Fruit fly (Drosophila melanogaster): ENCODE measurements around the gene mys.

Gene mys

dm6 chrX:8114476-8115342, 53.3 kb downstream of the mys start (continued):
- TF ChIP-seq Jarid2 (GFP tag; optimal IDR thresholded peaks at IDR 0.05): peak; percentile 25
- TF ChIP-seq Fer2 (tag; optimal IDR thresholded peaks at IDR 0.05): peak; percentile 19
- TF ChIP-seq CG12769 (tag; optimal IDR thresholded peaks at IDR 0.05): peak; percentile 34
- peak; percentile 52 for TF ChIP-seq Ada2b (GFP tag; IDR thresholded peaks at IDR 0.05)
- peak; percentile 16 for TF ChIP-seq Max (GFP tag; optimal IDR thresholded peaks at IDR 0.05)
- TF ChIP-seq NfI (GFP tag; optimal IDR thresholded peaks at IDR 0.05): peak; percentile 78
- peak; percentile 42 for TF ChIP-seq CG12104 (GFP tag; optimal IDR thresholded peaks at IDR 0.05)
- peak; percentile 22; the same call in 1 of the 3 replicates for TF ChIP-seq ci (GFP tag; IDR thresholded peaks at IDR 0.05)
- peak; percentile 47; the same call in 1 of the 3 replicates for TF ChIP-seq CG14050 (GFP tag; IDR thresholded peaks at IDR 0.05)
- peak; percentile 71 for TF ChIP-seq Fer3 (tag; optimal IDR thresholded peaks at IDR 0.05)
- TF ChIP-seq Dad (GFP tag; optimal IDR thresholded peaks at IDR 0.05): no peak
- peak; percentile 0 for TF ChIP-seq CG18011 (GFP tag; optimal IDR thresholded peaks at IDR 0.05)
- no peak for TF ChIP-seq CG30020 (tag; optimal IDR thresholded peaks at IDR 0.05)
- TF ChIP-seq CG11093 (GFP tag; IDR thresholded peaks at IDR 0.05): no peak
- peak; percentile 39; the same call in 1 of the 2 replicates for TF ChIP-seq sisA (GFP tag; IDR thresholded peaks at IDR 0.05)
- TF ChIP-seq fd64A (GFP tag; optimal IDR thresholded peaks at IDR 0.05): no peak
- no peak for TF ChIP-seq zf30C (GFP tag; optimal IDR thresholded peaks at IDR 0.05)
- TF ChIP-seq Meics (GFP tag; optimal IDR thresholded peaks at IDR 0.05): peak; percentile 82
- no peak for TF ChIP-seq unc-4 (GFP tag; IDR thresholded peaks at IDR 0.05; ENCODE audit: partially characterized antibody)
- no peak for TF ChIP-seq CTCF (GFP tag; optimal IDR thresholded peaks at IDR 0.05)
- TF ChIP-seq Oaz (GFP tag; IDR thresholded peaks at IDR 0.05): peak; percentile 31; the same call in 1 of the 2 replicates
- peak; percentile 48 for TF ChIP-seq Bteb2 (GFP tag; optimal IDR thresholded peaks at IDR 0.05)
- peak; percentile 51; the same call in 1 of the 2 replicates for TF ChIP-seq Ptx1 (GFP tag; IDR thresholded peaks at IDR 0.05)
- TF ChIP-seq CG10654 (GFP tag; optimal IDR thresholded peaks at IDR 0.05): peak; percentile 42
- peak in 1 of 2 experiments; percentile 61 for TF ChIP-seq Hr78 (GFP tag; optimal IDR thresholded peaks at IDR 0.05)
- peak; percentile 59 for TF ChIP-seq CG10209 (GFP tag; optimal IDR thresholded peaks at IDR 0.05)
- peak; percentile 41 for TF ChIP-seq CG17829 (tag; optimal IDR thresholded peaks at IDR 0.05)
- peak; percentile 47 for TF ChIP-seq Chrac-16 (GFP tag; optimal IDR thresholded peaks at IDR 0.05)
- peak; percentile 64 for TF ChIP-seq CG8924 (tag; optimal IDR thresholded peaks at IDR 0.05)
- TF ChIP-seq Atf6 (GFP tag; IDR thresholded peaks at IDR 0.05): peak; percentile 70
- no peak for TF ChIP-seq CG4282 (GFP tag; optimal IDR thresholded peaks at IDR 0.05)
- peak; percentile 56 for TF ChIP-seq CG2712 (tag; optimal IDR thresholded peaks at IDR 0.05)
- 0 out of 3 replicates have a peak, but pooled peaks have one; percentile 59 for TF ChIP-seq CG3726 (GFP tag; IDR thresholded peaks at IDR 0.05)
- TF ChIP-seq bsh (GFP tag; optimal IDR thresholded peaks at IDR 0.05): peak in 1 of 2 experiments; percentile 47
- TF ChIP-seq ken (GFP tag; IDR thresholded peaks at IDR 0.05): no peak
- TF ChIP-seq H2.0 (GFP tag; IDR thresholded peaks at IDR 0.05): peak; percentile 11; the same call in 1 of the 2 replicates
- TF ChIP-seq CG6254 (GFP tag; optimal IDR thresholded peaks at IDR 0.05): peak; percentile 13
- peak; percentile 38 for TF ChIP-seq bcd (GFP tag; optimal IDR thresholded peaks at IDR 0.05)
- peak; percentile 29 for TF ChIP-seq cg (GFP tag; optimal IDR thresholded peaks at IDR 0.05)
- TF ChIP-seq tup (GFP tag; optimal IDR thresholded peaks at IDR 0.05): no peak
- peak; percentile 36; the same call in 2 of the 3 replicates for TF ChIP-seq B-H1 (GFP tag; IDR thresholded peaks at IDR 0.05)
- TF ChIP-seq CG2678 (tag; optimal IDR thresholded peaks at IDR 0.05): peak; percentile 80
- peak; percentile 4 for TF ChIP-seq luna (GFP tag; optimal IDR thresholded peaks at IDR 0.05)
- peak; percentile 62 for TF ChIP-seq CG31441 (GFP tag; IDR thresholded peaks at IDR 0.05)
- TF ChIP-seq CG13296 (GFP tag; optimal IDR thresholded peaks at IDR 0.05): peak; percentile 78
- TF ChIP-seq unpg (GFP tag; optimal IDR thresholded peaks at IDR 0.05): peak; percentile 75
- TF ChIP-seq CG15601 (tag; optimal IDR thresholded peaks at IDR 0.05): no peak
- TF ChIP-seq Dip3 (GFP tag; optimal IDR thresholded peaks at IDR 0.05): peak; percentile 47
